Fruit fly (Drosophila melanogaster) whole organism, pupa: ENCODE data around the gene snRNP-U1-70K.

Experiments
- CG12605 ChIP-seq: fragments of 200-800 bp; sonication (Bioruptor generic); IDR thresholded peaks from 2 replicates; pipeline ENCODE4 v1.3.6; 2022; ENCODE audit warnings: missing biosample characterization, missing genetic modification characterization
- CG32121 ChIP-seq: fragments of 200-800 bp; sonication (Bioruptor generic); IDR thresholded peaks from 2 replicates; pipeline ENCODE4 v1.3.6; 2022; ENCODE audit warnings: missing biosample characterization, missing genetic modification characterization
- CG4496 ChIP-seq: fragments of 200-800 bp; sonication (Bioruptor generic); IDR thresholded peaks from 3 replicates; pipeline ENCODE4 v1.3.6; 2022; ENCODE audit warnings: missing biosample characterization, missing genetic modification characterization
- CG8159 ChIP-seq: fragments of 200-800 bp; sonication (Bioruptor generic); optimal IDR thresholded peaks from 3 replicates; lab custom pipeline; 2018; ENCODE audit warnings: missing biosample characterization, mild to moderate bottlenecking, missing genetic modification characterization, moderate library complexity
- CG8301 ChIP-seq: fragments of 200-800 bp; sonication (Bioruptor generic); optimal IDR thresholded peaks from 2 replicates; lab custom pipeline; 2018; ENCODE audit warnings: missing biosample characterization, mild to moderate bottlenecking, missing genetic modification characterization
- CG9948 ChIP-seq: fragments of 200-800 bp; sonication (Bioruptor generic); optimal IDR thresholded peaks from 2 replicates; lab custom pipeline; 2018; ENCODE audit warnings: missing biosample characterization, mild to moderate bottlenecking, missing genetic modification characterization, moderate library complexity
- D1 ChIP-seq: fragments of 200-800 bp; sonication (Bioruptor generic); optimal IDR thresholded peaks from 2 replicates; lab custom pipeline; 2018; ENCODE audit warnings: missing biosample characterization, mild to moderate bottlenecking, missing genetic modification characterization, moderate library complexity
- EcR ChIP-seq: fragments of 200-800 bp; sonication (Bioruptor generic); optimal IDR thresholded peaks from 3 replicates; lab custom pipeline; 2019; ENCODE audit warnings: missing biosample characterization, missing genetic modification characterization, mild to moderate bottlenecking, moderate library complexity, missing genetic modification reagents
- Ets98B ChIP-seq: fragments of 200-800 bp; sonication (Bioruptor generic); IDR thresholded peaks from 2 replicates; pipeline ENCODE4 v1.3.6; 2022; ENCODE audit warnings: missing biosample characterization, missing genetic modification characterization
- Pif1B ChIP-seq: fragments of 200-800 bp; sonication (Bioruptor generic); optimal IDR thresholded peaks from 3 replicates; lab custom pipeline; 2016; ENCODE audit warnings: missing biosample characterization, missing genetic modification characterization
- Snoo ChIP-seq: fragments of 200-800 bp; sonication (Bioruptor generic); optimal IDR thresholded peaks from 3 replicates; lab custom pipeline; 2017; ENCODE audit warnings: missing biosample characterization, mild to moderate bottlenecking, missing genetic modification characterization, inconsistent platforms
- fd96Ca ChIP-seq: fragments of 200-800 bp; sonication (Bioruptor generic); IDR thresholded peaks from 3 replicates; pipeline ENCODE4 v1.3.6; 2022; ENCODE audit warnings: missing biosample characterization, missing genetic modification characterization
- gl ChIP-seq: fragments of 200-800 bp; sonication (Bioruptor generic); optimal IDR thresholded peaks from 2 replicates; lab custom pipeline; 2018; ENCODE audit warnings: missing biosample characterization, mild to moderate bottlenecking, missing genetic modification characterization
- rn ChIP-seq: fragments of 200-800 bp; sonication (Bioruptor generic); IDR thresholded peaks from 2 replicates; pipeline ENCODE4 v1.3.6; 2022; ENCODE audit warnings: missing biosample characterization, missing genetic modification characterization

- TF ChIP-seq Ets98B (GFP tag; lab: Robert Waterston, UW) = peak; percentile 90
- TF ChIP-seq rn = no peak; the same call in 1 of the 2 replicates
- peak; percentile 80 for TF ChIP-seq CG9948 (tag; lab: Kevin White, UChicago)
- TF ChIP-seq Snoo = peak; percentile 49
- no peak for TF ChIP-seq fd96Ca (GFP tag; lab: Robert Waterston, UW)
- peak; percentile 87 for TF ChIP-seq Pif1B
- peak; percentile 81 for TF ChIP-seq EcR (GFP tag; lab: Kevin White, UChicago)
- TF ChIP-seq gl (tag; lab: Kevin White, UChicago) = peak; percentile 39
- peak; percentile 91; the same call in 1 of the 3 replicates for TF ChIP-seq CG4496 (GFP tag; lab: Robert Waterston, UW)
- peak; percentile 81 for TF ChIP-seq CG32121 (GFP tag; lab: Robert Waterston, UW)
- TF ChIP-seq CG8159 (tag; lab: Kevin White, UChicago) = peak; percentile 82
- TF ChIP-seq CG12605 (GFP tag; lab: Robert Waterston, UW) = no peak; the same call in 1 of the 2 replicates
- no peak for TF ChIP-seq D1 (tag; lab: Kevin White, UChicago)
- peak; percentile 88 for TF ChIP-seq CG8301
These were observed 49.3 kb downstream of the snRNP-U1-70K start for dm6 chr2L:6922091-6922753.
